Fruit fly (Drosophila melanogaster) whole organism, wandering third instar larva: ENCODE data around the gene CG6830.
A peak's percentile ranks its signal among the peaks of the same experiment; 100 is the strongest.

ENCODE experiments used
- Abd-B ChIP-seq: fragments of >200 bp; optimal IDR thresholded peaks from 2 replicates; lab custom pipeline; 2017; ENCODE audit warnings: missing biosample characterization, missing genetic modification characterization
- CG32264 ChIP-seq: fragments of 200-800 bp; sonication (Bioruptor generic); optimal IDR thresholded peaks from 2 replicates; lab custom pipeline; 2016; ENCODE audit warnings: missing biosample characterization, missing genetic modification characterization
- CG9705 ChIP-seq: fragments of 200-800 bp; sonication (Bioruptor generic); optimal IDR thresholded peaks from 2 replicates; lab custom pipeline; 2018; ENCODE audit warnings: missing biosample characterization, mild to moderate bottlenecking, missing genetic modification characterization
- Dfd ChIP-seq: fragments of >200 bp; optimal IDR thresholded peaks from 2 replicates; lab custom pipeline; 2017; ENCODE audit warnings: missing biosample characterization, missing genetic modification characterization
- Dif ChIP-seq: fragments of 200-275, 200-300 bp; sonication (Bioruptor generic); optimal IDR thresholded peaks from 2 replicates; lab custom pipeline; 2018; ENCODE audit warnings: missing biosample characterization, missing genetic modification characterization; ENCODE audit not compliant: partially characterized antibody
- GATAd ChIP-seq: sonication (Bioruptor generic); optimal IDR thresholded peaks from 2 replicates; lab custom pipeline; 2016; ENCODE audit warnings: missing biosample characterization, missing genetic modification characterization
- HLH106 ChIP-seq: fragments of 200-800 bp; optimal IDR thresholded peaks from 3 replicates; lab custom pipeline; 2019; ENCODE audit warnings: missing biosample characterization, mild to moderate bottlenecking, missing genetic modification characterization, moderate library complexity
- Hnf4 ChIP-seq: fragments of 200-800 bp; sonication (Bioruptor generic); optimal IDR thresholded peaks from 2 replicates; lab custom pipeline; 2016; ENCODE audit warnings: missing biosample characterization, mild to moderate bottlenecking, missing genetic modification characterization
- Hr78 ChIP-seq: fragments of >200 bp; optimal IDR thresholded peaks from 2 replicates; lab custom pipeline; 2017; ENCODE audit warnings: missing biosample characterization, missing genetic modification characterization
- Hr83 ChIP-seq: fragments of 200-300 bp; sonication (Bioruptor generic); optimal IDR thresholded peaks from 2 replicates; lab custom pipeline; 2016; ENCODE audit warnings: missing biosample characterization, mild to moderate bottlenecking, missing genetic modification characterization, moderate library complexity; ENCODE audit not compliant: poor library complexity, severe bottlenecking
- Jra ChIP-seq: sonication (Bioruptor generic); optimal IDR thresholded peaks from 2 replicates; lab custom pipeline; 2016; ENCODE audit warnings: missing biosample characterization, missing genetic modification characterization
- Mio ChIP-seq: sonication (Bioruptor generic); optimal IDR thresholded peaks from 2 replicates; lab custom pipeline; 2016; ENCODE audit warnings: missing biosample characterization, missing genetic modification characterization
- Myc ChIP-seq: fragments of >200 bp; optimal IDR thresholded peaks from 2 replicates; lab custom pipeline; 2017
- OdsH ChIP-seq: fragments of 200-800 bp; sonication (Bioruptor generic); optimal IDR thresholded peaks from 2 replicates; lab custom pipeline; 2016; ENCODE audit warnings: missing biosample characterization, mild to moderate bottlenecking, missing genetic modification characterization
- Rel ChIP-seq, 2 experiments: fragments of 200-800 bp; sonication (Bioruptor generic) in 1 of 2; optimal IDR thresholded peaks; 2 replicates in 1 of 2; 3 replicates in 1 of 2; lab custom pipeline; 2016 to 2019; ENCODE audit warnings: mild to moderate bottlenecking in 2 of 2, missing biosample characterization in 2 of 2, missing genetic modification characterization in 2 of 2, moderate library complexity in 1 of 2
- Sp1 ChIP-seq: fragments of 200-800 bp; sonication (Bioruptor generic); optimal IDR thresholded peaks from 3 replicates; lab custom pipeline; 2019; ENCODE audit warnings: missing biosample characterization, mild to moderate bottlenecking, missing genetic modification characterization, moderate library complexity
- Vsx2 ChIP-seq: fragments of 200-300, 225-300 bp; sonication (Bioruptor generic); optimal IDR thresholded peaks from 2 replicates; lab custom pipeline; 2018; ENCODE audit warnings: missing biosample characterization, missing genetic modification characterization; ENCODE audit not compliant: partially characterized antibody
- br ChIP-seq: fragments of 200-800 bp; sonication (Bioruptor generic); optimal IDR thresholded peaks from 2 replicates; lab custom pipeline; 2016; ENCODE audit warnings: missing biosample characterization, missing genetic modification characterization
- brk ChIP-seq: fragments of 200-800 bp; sonication (Bioruptor generic); optimal IDR thresholded peaks from 2 replicates; lab custom pipeline; 2016; ENCODE audit warnings: missing biosample characterization, mild to moderate bottlenecking, missing genetic modification characterization
- dl ChIP-seq, 2 experiments: fragments of 175-275, 200-275 bp in 1 of 2; fragments of 200-275 bp in 1 of 2; sonication (Bioruptor generic); optimal IDR thresholded peaks; lab custom pipeline; 2018; ENCODE audit warnings: mild to moderate bottlenecking in 2 of 2, missing biosample characterization in 2 of 2, missing genetic modification characterization in 2 of 2, moderate library complexity in 2 of 2; ENCODE audit not compliant: partially characterized antibody in 2 of 2, insufficient read depth in 1 of 2
- dmrt93B ChIP-seq: fragments of 200-800 bp; sonication (Bioruptor generic); optimal IDR thresholded peaks from 2 replicates; lab custom pipeline; 2018; ENCODE audit warnings: missing biosample characterization, mild to moderate bottlenecking, missing genetic modification characterization
- ey ChIP-seq: fragments of 200-800 bp; sonication (Bioruptor generic); optimal IDR thresholded peaks from 2 replicates; lab custom pipeline; 2016; ENCODE audit warnings: missing biosample characterization, missing genetic modification characterization
- foxo ChIP-seq, 2 experiments: fragments of 200-800 bp; sonication (Bioruptor generic); optimal IDR thresholded peaks; 2 replicates in 1 of 2; 3 replicates in 1 of 2; lab custom pipeline; 2016 to 2017; ENCODE audit warnings: missing biosample characterization in 2 of 2, missing genetic modification characterization in 2 of 2
- fru ChIP-seq: fragments of 200-800 bp; sonication (Bioruptor generic); optimal IDR thresholded peaks from 3 replicates; lab custom pipeline; 2016; ENCODE audit warnings: missing biosample characterization, mild to moderate bottlenecking, missing genetic modification characterization
- h ChIP-seq: fragments of 200-800 bp; sonication (Bioruptor generic); optimal IDR thresholded peaks from 3 replicates; lab custom pipeline; 2016; ENCODE audit warnings: missing biosample characterization, mild to moderate bottlenecking, missing genetic modification characterization
- jim ChIP-seq: fragments of 175-275, 200-325 bp; sonication (Bioruptor generic); optimal IDR thresholded peaks from 2 replicates; lab custom pipeline; 2016; ENCODE audit warnings: missing biosample characterization, mild to moderate bottlenecking, missing genetic modification characterization
- lola ChIP-seq: fragments of >200 bp; optimal IDR thresholded peaks from 2 replicates; lab custom pipeline; 2017; ENCODE audit warnings: missing biosample characterization, missing genetic modification characterization
- psq ChIP-seq: fragments of 200-800 bp; sonication (Bioruptor generic); optimal IDR thresholded peaks from 3 replicates; lab custom pipeline; 2017; ENCODE audit warnings: missing biosample characterization, mild to moderate bottlenecking, missing genetic modification characterization, moderate library complexity
- rgr ChIP-seq: fragments of 200-800 bp; sonication (Bioruptor generic); optimal IDR thresholded peaks from 3 replicates; lab custom pipeline; 2016; ENCODE audit warnings: missing biosample characterization, mild to moderate bottlenecking, missing genetic modification characterization
- sage ChIP-seq: fragments of 200-800 bp; sonication (Bioruptor generic); optimal IDR thresholded peaks from 2 replicates; lab custom pipeline; 2016; ENCODE audit warnings: missing biosample characterization, mild to moderate bottlenecking, missing genetic modification characterization
- sv ChIP-seq: fragments of 200-800 bp; sonication (Bioruptor generic); optimal IDR thresholded peaks from 3 replicates; lab custom pipeline; 2016; ENCODE audit warnings: missing biosample characterization, missing genetic modification characterization
- tai ChIP-seq: sonication (Bioruptor generic); optimal IDR thresholded peaks from 2 replicates; lab custom pipeline; 2016; ENCODE audit warnings: missing biosample characterization, missing genetic modification characterization
- woc ChIP-seq: sonication (Bioruptor generic); optimal IDR thresholded peaks from 2 replicates; lab custom pipeline; 2016; ENCODE audit warnings: missing biosample characterization, mild to moderate bottlenecking, missing genetic modification characterization

Gene CG6830

DNA sequence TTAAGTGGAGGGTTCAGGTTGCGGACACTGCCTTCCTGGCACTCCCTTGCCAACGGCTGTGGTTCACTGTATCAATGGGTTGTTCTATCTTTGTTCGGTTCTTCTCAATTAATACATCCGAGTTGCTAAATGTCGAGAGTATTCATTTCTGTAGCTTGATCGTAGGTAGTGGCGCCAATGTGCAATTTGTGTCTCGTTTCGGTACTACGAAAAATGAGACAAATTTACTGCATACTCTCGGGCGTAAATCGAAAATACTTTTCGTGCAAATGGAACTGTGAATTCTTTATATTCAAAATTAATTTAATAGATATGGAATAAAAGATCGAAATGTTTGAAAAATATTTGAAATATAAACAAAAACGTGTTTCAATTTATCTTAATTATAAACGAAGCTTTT, 18.6 kb downstream of the CG6830 start:
- peak in 1 of 2 experiments; percentile 14 for TF ChIP-seq foxo (GFP tag; optimal IDR thresholded peaks at IDR 0.05; lab: Kevin White, UChicago)
- peak; percentile 89 for TF ChIP-seq Myc
- no peak for TF ChIP-seq psq (GFP tag; lab: Kevin White, UChicago)
- TF ChIP-seq jim = no peak
- peak; percentile 10 for TF ChIP-seq rgr (GFP tag; lab: Kevin White, UChicago)
- no peak for TF ChIP-seq Vsx2
- TF ChIP-seq Dif (GFP tag; lab: Kevin White, UChicago) = no peak
- TF ChIP-seq Dfd = no peak
- TF ChIP-seq, all 38 proteins: peak for 3

dm6 chr3R:11663441-11663840, 20.7 kb downstream of the CG6830 start:
- TF ChIP-seq OdsH (GFP tag; lab: Kevin White, UChicago) = peak; percentile 19
- TF ChIP-seq foxo (GFP tag; optimal IDR thresholded peaks at IDR 0.05; lab: Kevin White, UChicago) = peak in 1 of 2 experiments; percentile 5
- TF ChIP-seq woc = no peak
- no peak for TF ChIP-seq sage (GFP tag; lab: Kevin White, UChicago)
- no peak for TF ChIP-seq brk (GFP tag; lab: Kevin White, UChicago)

dm6 chr3R:11662617-11663016, 21.5 kb downstream of the CG6830 start:
- no peak for TF ChIP-seq dl (GFP tag; optimal IDR thresholded peaks at IDR 0.05; lab: Kevin White, UChicago; ENCODE audit: insufficient read depth in 1 of 2, partially characterized antibody in 2 of 2)
- TF ChIP-seq brk (GFP tag; lab: Kevin White, UChicago) = no peak
- TF ChIP-seq br (GFP tag; lab: Kevin White, UChicago) = no peak
- no peak for TF ChIP-seq Vsx2

dm6 chr3R:11661712-11662111, 22.4 kb downstream of the CG6830 start:
- TF ChIP-seq Dfd (no peak), fru (peak; percentile 0), sv (GFP tag; lab: Kevin White, UChicago) (no peak), tai (GFP tag; lab: Kevin White, UChicago) (no peak)

- TF ChIP-seq Myc (no peak), rgr (GFP tag; lab: Kevin White, UChicago) (no peak), Sp1 (GFP tag; lab: Kevin White, UChicago) (no peak), HLH106 (tag; lab: Kevin White, UChicago) (no peak), Mio (GFP tag; lab: Kevin White, UChicago) (no peak), foxo (GFP tag; optimal IDR thresholded peaks at IDR 0.05; lab: Kevin White, UChicago) (no peak), GATAd (GFP tag; lab: Kevin White, UChicago) (no peak), fru (no peak), psq (GFP tag; lab: Kevin White, UChicago) (no peak)
Measured at dm6 chr3R:11661187-11661586, 23.0 kb downstream of the CG6830 start.

- TF ChIP-seq GATAd (GFP tag; lab: Kevin White, UChicago) (no peak), Rel (GFP tag; optimal IDR thresholded peaks at IDR 0.05; lab: Kevin White, UChicago) (peak; percentile 79), Rel (tag; optimal IDR thresholded peaks at IDR 0.05; lab: Kevin White, UChicago) (peak; percentile 69), Mio (GFP tag; lab: Kevin White, UChicago) (no peak), sage (GFP tag; lab: Kevin White, UChicago) (peak; percentile 78), tai (GFP tag; lab: Kevin White, UChicago) (peak; percentile 72), Hr78 (GFP tag; lab: Kevin White, UChicago) (no peak), psq (GFP tag; lab: Kevin White, UChicago) (peak; percentile 80), br (GFP tag; lab: Kevin White, UChicago) (peak; percentile 90), brk (GFP tag; lab: Kevin White, UChicago) (peak; percentile 82), CG32264 (GFP tag; lab: Kevin White, UChicago) (peak; percentile 70), ey (GFP tag; lab: Kevin White, UChicago) (peak; percentile 92), Dfd (no peak), Jra (GFP tag; lab: Kevin White, UChicago) (peak; percentile 70), fru (peak; percentile 92), Sp1 (GFP tag; lab: Kevin White, UChicago) (peak; percentile 84), dmrt93B (GFP tag; lab: Kevin White, UChicago) (peak; percentile 47), Dif (GFP tag; lab: Kevin White, UChicago) (no peak), CG9705 (peak; percentile 56), Abd-B (GFP tag; lab: Kevin White, UChicago) (no peak), woc (peak; percentile 93), lola (GFP tag; lab: Kevin White, UChicago) (no peak), sv (GFP tag; lab: Kevin White, UChicago) (no peak), OdsH (GFP tag; lab: Kevin White, UChicago) (peak; percentile 87), foxo (GFP tag; optimal IDR thresholded peaks at IDR 0.05; lab: Kevin White, UChicago) (peak; percentile 42 to 90), Hnf4 (GFP tag; lab: Kevin White, UChicago) (peak; percentile 92), h (GFP tag; lab: Kevin White, UChicago) (peak; percentile 91), HLH106 (tag; lab: Kevin White, UChicago) (peak; percentile 83), Myc (no peak), Vsx2 (no peak), Hr83 (peak; percentile 19), rgr (GFP tag; lab: Kevin White, UChicago) (peak; percentile 88), jim (no peak), dl (GFP tag; optimal IDR thresholded peaks at IDR 0.05; lab: Kevin White, UChicago; ENCODE audit: insufficient read depth in 1 of 2, partially characterized antibody in 2 of 2) (no peak)
- TF ChIP-seq, all 38 proteins: peak for 21
Measured at dm6 chr3R:11657786-11658193, 26.4 kb downstream of the CG6830 start.
